Worm (Caenorhabditis elegans): Measurements from ENCODE around the gene srw-60.
A peak's percentile ranks its signal among the peaks of the same experiment; 100 is the strongest.

Gene srw-60

ce11 chrII:2958308-2958707 lies at the start of gene srw-60:
Gene srw-60 (plus strand): TSS chrII:2958608.
- TF ChIP-seq zag-1 (tag; optimal IDR thresholded peaks at IDR 0.05) (no peak), snpc-4 (tag; optimal IDR thresholded peaks at IDR 0.05) (no peak), fkh-10 (GFP tag; optimal IDR thresholded peaks at IDR 0.05) (no peak), lir-3 (tag; optimal IDR thresholded peaks at IDR 0.05; ENCODE audit: poor library complexity) (no peak), elt-2 (tag; optimal IDR thresholded peaks at IDR 0.05) (no peak), snu-23 (GFP tag; optimal IDR thresholded peaks at IDR 0.05) (no peak), hlh-4 (tag; optimal IDR thresholded peaks at IDR 0.05) (no peak), lin-35 (GFP tag; optimal IDR thresholded peaks at IDR 0.05) (no peak), sup-37 (GFP tag; optimal IDR thresholded peaks at IDR 0.05) (no peak), C34B4.2 (tag; optimal IDR thresholded peaks at IDR 0.05) (no peak), lin-15B (tag; optimal IDR thresholded peaks at IDR 0.05) (no peak), aly-2 (tag; optimal IDR thresholded peaks at IDR 0.05) (no peak), pag-3 (tag; optimal IDR thresholded peaks at IDR 0.05; ENCODE audit: borderline replicate concordance, insufficient read depth) (no peak), nhr-12 (tag; optimal IDR thresholded peaks at IDR 0.05) (no peak)

ce11 chrII:2913505-2913904 lies 44.9 kb upstream of the srw-60 start, which contains the start of gene ubc-15:
Gene ubc-15 (minus strand): TSS chrII:2913605.
- TF ChIP-seq hlh-17 (GFP tag; optimal IDR thresholded peaks at IDR 0.05; ENCODE audit: borderline replicate concordance) (no peak), swsn-7 (tag; optimal IDR thresholded peaks at IDR 0.05) (no peak), nhr-77 (tag; optimal IDR thresholded peaks at IDR 0.05) (no peak), hlh-4 (tag; optimal IDR thresholded peaks at IDR 0.05) (no peak), aha-1 (tag; optimal IDR thresholded peaks at IDR 0.05) (no peak), jun-1 (tag; optimal IDR thresholded peaks at IDR 0.05) (no peak), efl-3 (GFP tag; optimal IDR thresholded peaks at IDR 0.05) (no peak), mef-2 (tag; optimal IDR thresholded peaks at IDR 0.05) (no peak), isw-1 (GFP tag; IDR thresholded peaks at IDR 0.05) (no peak), ztf-11 (tag; optimal IDR thresholded peaks at IDR 0.05) (no peak), snu-23 (GFP tag; optimal IDR thresholded peaks at IDR 0.05) (no peak), C34B4.2 (tag; optimal IDR thresholded peaks at IDR 0.05) (no peak), vab-15 (tag; optimal IDR thresholded peaks at IDR 0.05) (no peak), ceh-90 (tag; optimal IDR thresholded peaks at IDR 0.05) (no peak), fkh-4 (tag; optimal IDR thresholded peaks at IDR 0.05; ENCODE audit: borderline replicate concordance) (no peak)

- TF ChIP-seq efl-1 (optimal IDR thresholded peaks at IDR 0.05) (peak; percentile 37 to 81), efl-1 (GFP tag; optimal IDR thresholded peaks at IDR 0.05 in 1 of 2) (peak; percentile 82 to 98), unc-98 (GFP tag; IDR thresholded peaks at IDR 0.05) (no peak), ceh-90 (tag; optimal IDR thresholded peaks at IDR 0.05) (no peak), dpl-1 (GFP tag; optimal IDR thresholded peaks at IDR 0.05) (peak; percentile 49 to 83 (median 74)), lsy-2 (tag; optimal IDR thresholded peaks at IDR 0.05) (peak in 1 of 2 experiments; percentile 13), ceh-82 (tag; optimal IDR thresholded peaks at IDR 0.05) (peak in 1 of 3 experiments; percentile 18), mep-1 (tag; optimal IDR thresholded peaks at IDR 0.05) (peak; percentile 1), lin-35 (GFP tag; optimal IDR thresholded peaks at IDR 0.05) (peak; percentile 68 to 88)
Measured at ce11 chrII:2919074-2919857, 39.1 kb upstream of the srw-60 start, which contains the start of the genes ncap-1 and Y110A2AR.1. Gene ncap-1 (minus strand): TSS chrII:2919314. Gene Y110A2AR.1 (plus strand): TSS chrII:2919710.

ce11 chrII:2920234-2920633 lies 38.2 kb upstream of the srw-60 start:
- TF ChIP-seq isw-1 (GFP tag; IDR thresholded peaks at IDR 0.05), result no peak
- no peak for TF ChIP-seq blmp-1 (tag; optimal IDR thresholded peaks at IDR 0.05)
- no peak for TF ChIP-seq unc-130 (tag; optimal IDR thresholded peaks at IDR 0.05)
- TF ChIP-seq nhr-12 (tag; optimal IDR thresholded peaks at IDR 0.05), result no peak
- no peak for TF ChIP-seq swsn-7 (tag; optimal IDR thresholded peaks at IDR 0.05)
- TF ChIP-seq snpc-4 (tag; optimal IDR thresholded peaks at IDR 0.05), result no peak
- no peak for TF ChIP-seq hlh-4 (tag; optimal IDR thresholded peaks at IDR 0.05)
- no peak for TF ChIP-seq skn-1 (tag; optimal IDR thresholded peaks at IDR 0.05)
- no peak for TF ChIP-seq irx-1 (tag; optimal IDR thresholded peaks at IDR 0.05)
- no peak for TF ChIP-seq sup-37 (GFP tag; optimal IDR thresholded peaks at IDR 0.05)
- TF ChIP-seq lsy-2 (tag; optimal IDR thresholded peaks at IDR 0.05), result no peak
- TF ChIP-seq lin-13 (GFP tag; optimal IDR thresholded peaks at IDR 0.05), result no peak
- TF ChIP-seq alr-1 (tag; optimal IDR thresholded peaks at IDR 0.05; ENCODE audit: borderline replicate concordance), result no peak
- TF ChIP-seq nhr-85 (tag), result no peak
- no peak for TF ChIP-seq fkh-8 (tag; optimal IDR thresholded peaks at IDR 0.05)
- no peak for TF ChIP-seq snu-23 (GFP tag; optimal IDR thresholded peaks at IDR 0.05)
- no peak for TF ChIP-seq elt-3 (tag; optimal IDR thresholded peaks at IDR 0.05)
- TF ChIP-seq egl-13 (tag; optimal IDR thresholded peaks at IDR 0.05), result no peak
- TF ChIP-seq F16B12.6 (tag; optimal IDR thresholded peaks at IDR 0.05), result no peak
